Worm (Caenorhabditis elegans): Measurements from ENCODE around the gene W02H5.8.

The W02H5.8 gene

ce11 chrV:2694389-2694788 is 41.9 kb upstream of the W02H5.8 start, which contains the start of gene Y45G12B.2 (continued):
- TF ChIP-seq nhr-80 (tag; optimal IDR thresholded peaks at IDR 0.05), result peak; percentile 36
- TF ChIP-seq lin-40 (tag; optimal IDR thresholded peaks at IDR 0.05), result peak; percentile 37
- no peak for TF ChIP-seq nhr-120 (GFP tag; IDR thresholded peaks at IDR 0.05)
- no peak for TF ChIP-seq nfya-2 (GFP tag; IDR thresholded peaks at IDR 0.05)
- TF ChIP-seq athp-1 (tag; optimal IDR thresholded peaks at IDR 0.05), result peak; percentile 6
- TF ChIP-seq ztf-18 (tag; optimal IDR thresholded peaks at IDR 0.05), result peak; percentile 5
- TF ChIP-seq mxl-1 (tag; optimal IDR thresholded peaks at IDR 0.05), result no peak
- TF ChIP-seq somi-1 (GFP tag; optimal IDR thresholded peaks at IDR 0.05), result no peak
- peak; percentile 41; the same call in 1 of the 2 replicates for TF ChIP-seq Y95B8A.8 (GFP tag; IDR thresholded peaks at IDR 0.05)
- TF ChIP-seq repo-1 (tag; optimal IDR thresholded peaks at IDR 0.05), result no peak
- no peak for TF ChIP-seq egl-44 (GFP tag; IDR thresholded peaks at IDR 0.05)
- TF ChIP-seq tbp1 (GFP tag; optimal IDR thresholded peaks at IDR 0.05), result peak; percentile 41
- TF ChIP-seq attf-5 (GFP tag; optimal IDR thresholded peaks at IDR 0.05), result peak; percentile 30
- no peak for TF ChIP-seq cebp-2 (GFP tag; IDR thresholded peaks at IDR 0.05)
- TF ChIP-seq dox-1 (GFP tag; IDR thresholded peaks at IDR 0.05), result peak; percentile 81
- TF ChIP-seq snpc-4 (GFP tag; optimal IDR thresholded peaks at IDR 0.05), result no peak
- peak in 2 of 4 experiments; percentile 58 to 69 for TF ChIP-seq snpc-4 (tag; optimal IDR thresholded peaks at IDR 0.05)
- TF ChIP-seq cebp-1 (GFP tag; IDR thresholded peaks at IDR 0.05), result no peak
- peak; percentile 56 for TF ChIP-seq cebp-1 (tag; optimal IDR thresholded peaks at IDR 0.05)
- TF ChIP-seq ceh-27 (GFP tag; optimal IDR thresholded peaks at IDR 0.05), result peak; percentile 3
- 0 out of 2 replicates have a peak, but pooled peaks have one; percentile 32 for TF ChIP-seq Y53G8AR.9 (GFP tag; conservative IDR thresholded peaks at IDR 0.05)
- TF ChIP-seq snpc-3.4 (tag; optimal IDR thresholded peaks at IDR 0.05), result no peak
- TF ChIP-seq D2030.7 (GFP tag; IDR thresholded peaks at IDR 0.05), result peak; percentile 56; the same call in 1 of the 2 replicates
- no peak for TF ChIP-seq unc-130 (GFP tag; optimal IDR thresholded peaks at IDR 0.05)
- no peak for TF ChIP-seq nhr-27 (tag; optimal IDR thresholded peaks at IDR 0.05)
- TF ChIP-seq F37B4.10 (GFP tag; IDR thresholded peaks at IDR 0.05), result no peak
- TF ChIP-seq hmg-1.2 (GFP tag; IDR thresholded peaks at IDR 0.05), result peak; percentile 46; the same call in 1 of the 2 replicates
- TF ChIP-seq C06A6.2 (GFP tag; conservative IDR thresholded peaks at IDR 0.05), result no peak
- TF ChIP-seq mel-28 (tag; optimal IDR thresholded peaks at IDR 0.05; ENCODE audit: borderline replicate concordance), result no peak
- TF ChIP-seq F33H1.4 (GFP tag; IDR thresholded peaks at IDR 0.05), result peak; percentile 37
- no peak for TF ChIP-seq T26A5.8 (tag; optimal IDR thresholded peaks at IDR 0.05)
- TF ChIP-seq C17E4.6 (GFP tag; IDR thresholded peaks at IDR 0.05), result peak; percentile 59; the same call in 1 of the 2 replicates
- TF ChIP-seq ceh-79 (tag; optimal IDR thresholded peaks at IDR 0.05), result no peak
- TF ChIP-seq lin-54 (GFP tag; optimal IDR thresholded peaks at IDR 0.05), result peak; percentile 73

ce11 chrV:2691703-2692102 is 39.2 kb upstream of the W02H5.8 start:
- peak; percentile 55; the same call in 1 of the 2 replicates for TF ChIP-seq mcd-1 (GFP tag; IDR thresholded peaks at IDR 0.05)

- no peak for TF ChIP-seq unc-62 (GFP tag; optimal IDR thresholded peaks at IDR 0.05)
- no peak for TF ChIP-seq aptf-3 (GFP tag; IDR thresholded peaks at IDR 0.05)
- TF ChIP-seq F57A8.1 (GFP tag; optimal IDR thresholded peaks at IDR 0.05), result no peak
- peak; percentile 42 for TF ChIP-seq xnd-1 (tag; optimal IDR thresholded peaks at IDR 0.05)
- no peak for TF ChIP-seq unc-130 (GFP tag; optimal IDR thresholded peaks at IDR 0.05)
- TF ChIP-seq ceh-27 (GFP tag; optimal IDR thresholded peaks at IDR 0.05), result no peak
- TF ChIP-seq pha-4 (tag; optimal IDR thresholded peaks at IDR 0.05), result no peak
- TF ChIP-seq madf-6 (GFP tag; IDR thresholded peaks at IDR 0.05), result peak; percentile 67
- TF ChIP-seq tbx-9 (tag; optimal IDR thresholded peaks at IDR 0.05; ENCODE audit: borderline replicate concordance), result no peak
- TF ChIP-seq madf-8 (GFP tag; conservative IDR thresholded peaks at IDR 0.05), result peak; percentile 45
- TF ChIP-seq F33H1.4 (GFP tag; IDR thresholded peaks at IDR 0.05), result 0 out of 2 replicates have a peak, but pooled peaks have one; percentile 26
- no peak for TF ChIP-seq ceh-40 (GFP tag; IDR thresholded peaks at IDR 0.05)
- peak; percentile 58 for TF ChIP-seq efl-1 (GFP tag; optimal IDR thresholded peaks at IDR 0.05)
- no peak for TF ChIP-seq fkh-3 (tag; optimal IDR thresholded peaks at IDR 0.05)
- no peak for TF ChIP-seq mes-4 (tag; optimal IDR thresholded peaks at IDR 0.05)
- TF ChIP-seq dpl-1 (GFP tag; optimal IDR thresholded peaks at IDR 0.05), result no peak
- no peak for TF ChIP-seq F37B4.10 (GFP tag; IDR thresholded peaks at IDR 0.05)
- no peak for TF ChIP-seq nhr-179 (tag; optimal IDR thresholded peaks at IDR 0.05)
Measured at ce11 chrV:2690948-2691347, 38.5 kb upstream of the W02H5.8 start.
